Worm (Caenorhabditis elegans) whole organism, L3 larva: ENCODE measurements around the gene phf-30.

Experiments used
- R02D3.7 ChIP-seq: fragments of 150-350 bp; optimal IDR thresholded peaks from 2 replicates; lab custom pipeline; 2014; ENCODE audit warnings: missing biosample characterization, missing genetic modification characterization
- ZK546.5 ChIP-seq: sonication (generic microtip); optimal IDR thresholded peaks from 2 replicates; lab custom pipeline; 2017; ENCODE audit warnings: missing biosample characterization, missing genetic modification characterization
- ama-1 ChIP-seq: fragments of 150-350 bp; optimal IDR thresholded peaks from 2 replicates; lab custom pipeline; 2018
- ceh-16 ChIP-seq: sonication (generic microtip); optimal IDR thresholded peaks from 2 replicates; lab custom pipeline; 2017; ENCODE audit warnings: missing biosample characterization, missing genetic modification characterization
- ceh-28 ChIP-seq: fragments of 150-350 bp; optimal IDR thresholded peaks from 2 replicates; lab custom pipeline; 2014; ENCODE audit warnings: missing biosample characterization, missing genetic modification reagents, missing genetic modification characterization
- ceh-82 ChIP-seq: fragments of 150-350 bp; optimal IDR thresholded peaks from 2 replicates; lab custom pipeline; 2014; ENCODE audit warnings: missing biosample characterization, missing genetic modification characterization
- ceh-9 ChIP-seq: sonication (generic microtip); optimal IDR thresholded peaks from 2 replicates; lab custom pipeline; 2018; ENCODE audit warnings: missing biosample characterization, missing genetic modification characterization
- egl-27 ChIP-seq: sonication (generic microtip); optimal IDR thresholded peaks from 4 replicates; lab custom pipeline; 2017; ENCODE audit warnings: missing biosample characterization, missing genetic modification reagents, missing genetic modification characterization
- egl-5 ChIP-seq: fragments of 150-350 bp; optimal IDR thresholded peaks from 2 replicates; lab custom pipeline; 2017; ENCODE audit warnings: missing biosample characterization, missing genetic modification reagents, missing genetic modification characterization, inconsistent platforms
- elt-1 ChIP-seq: fragments of 150-350 bp; optimal IDR thresholded peaks from 2 replicates; lab custom pipeline; 2014; ENCODE audit warnings: missing biosample characterization, missing genetic modification characterization
- elt-2 ChIP-seq: sonication (generic microtip); optimal IDR thresholded peaks from 2 replicates; lab custom pipeline; 2016; ENCODE audit warnings: missing genetic modification reagents, mild to moderate bottlenecking, missing genetic modification characterization, missing compliant biosample characterization
- elt-3 ChIP-seq, 3 experiments: fragments of 150-350 bp in 1 of 3; sonication (generic microtip) in 2 of 3; optimal IDR thresholded peaks; 2 replicates in 2 of 3; 4 replicates in 1 of 3; lab custom pipeline; 2014 to 2017; ENCODE audit warnings: missing biosample characterization in 3 of 3, missing genetic modification characterization in 3 of 3
- eor-1 ChIP-seq, 2 experiments: fragments of 150-350 bp; optimal IDR thresholded peaks; 2 replicates each; lab custom pipeline; 2014 to 2018; ENCODE audit warnings: missing biosample characterization in 2 of 2, missing genetic modification characterization in 2 of 2
- fkh-10 ChIP-seq: sonication (generic microtip); optimal IDR thresholded peaks from 2 replicates; lab custom pipeline; 2017; ENCODE audit warnings: missing biosample characterization, missing genetic modification reagents, missing genetic modification characterization
- fos-1 ChIP-seq: fragments of 150-350 bp; optimal IDR thresholded peaks from 2 replicates; lab custom pipeline; 2014; ENCODE audit warnings: missing biosample characterization, missing genetic modification characterization
- hmg-11 ChIP-seq: sonication (generic microtip); optimal IDR thresholded peaks from 2 replicates; lab custom pipeline; 2016; ENCODE audit warnings: missing genetic modification characterization, missing compliant biosample characterization
- jun-1 ChIP-seq: fragments of 150-350 bp; optimal IDR thresholded peaks from 2 replicates; lab custom pipeline; 2014; ENCODE audit warnings: missing biosample characterization, missing genetic modification reagents, missing genetic modification characterization
- lin-15B ChIP-seq: fragments of 150-350 bp; optimal IDR thresholded peaks from 2 replicates; lab custom pipeline; 2014; ENCODE audit warnings: missing biosample characterization, missing genetic modification characterization
- lin-39 ChIP-seq: fragments of 150-350 bp; optimal IDR thresholded peaks from 2 replicates; lab custom pipeline; 2018; ENCODE audit warnings: missing biosample characterization, missing genetic modification reagents, missing genetic modification characterization
- lsy-12 ChIP-seq: sonication (generic microtip); optimal IDR thresholded peaks from 2 replicates; lab custom pipeline; 2016; ENCODE audit warnings: mild to moderate bottlenecking, missing genetic modification characterization, missing compliant biosample characterization
- mdl-1 ChIP-seq: fragments of 150-350 bp; optimal IDR thresholded peaks from 2 replicates; lab custom pipeline; 2014; ENCODE audit warnings: missing biosample characterization, missing genetic modification characterization
- mml-1 ChIP-seq: fragments of 150-350 bp; sonication (generic microtip); optimal IDR thresholded peaks from 3 replicates; lab custom pipeline; 2014; ENCODE audit warnings: missing biosample characterization, missing genetic modification characterization
- nfya-1 ChIP-seq: sonication (generic microtip); optimal IDR thresholded peaks from 2 replicates; lab custom pipeline; 2017; ENCODE audit warnings: missing genetic modification characterization, mild to moderate bottlenecking, missing compliant biosample characterization, antibody characterized with exemption, moderate library complexity; ENCODE audit not compliant: insufficient read depth
- nhr-11 ChIP-seq: fragments of 150-350 bp; optimal IDR thresholded peaks from 2 replicates; lab custom pipeline; 2014; ENCODE audit warnings: missing biosample characterization, missing genetic modification characterization
- nhr-12 ChIP-seq: fragments of 150-350 bp; optimal IDR thresholded peaks from 2 replicates; lab custom pipeline; 2014; ENCODE audit warnings: missing biosample characterization, missing genetic modification characterization
- nhr-23 ChIP-seq: fragments of 150-350 bp; optimal IDR thresholded peaks from 2 replicates; lab custom pipeline; 2014; ENCODE audit warnings: missing biosample characterization, missing genetic modification reagents, missing genetic modification characterization
- nhr-237 ChIP-seq: fragments of 150-350 bp; optimal IDR thresholded peaks from 2 replicates; lab custom pipeline; 2014; ENCODE audit warnings: missing biosample characterization, missing genetic modification characterization
- nhr-25 ChIP-seq: sonication (generic microtip); optimal IDR thresholded peaks from 2 replicates; lab custom pipeline; 2017; ENCODE audit warnings: missing biosample characterization, missing genetic modification characterization
- nhr-28 ChIP-seq: fragments of 150-350 bp; optimal IDR thresholded peaks from 2 replicates; lab custom pipeline; 2014; ENCODE audit warnings: missing biosample characterization, missing genetic modification characterization
- nhr-43 ChIP-seq: sonication (generic microtip); optimal IDR thresholded peaks from 2 replicates; lab custom pipeline; 2016; ENCODE audit warnings: mild to moderate bottlenecking, missing genetic modification characterization, missing compliant biosample characterization; ENCODE audit not compliant: poor library complexity, severe bottlenecking
- nhr-67 ChIP-seq: fragments of 150-350 bp; optimal IDR thresholded peaks from 2 replicates; lab custom pipeline; 2014; ENCODE audit warnings: missing biosample characterization, missing genetic modification characterization
- nhr-76 ChIP-seq: fragments of 150-350 bp; sonication (generic microtip); optimal IDR thresholded peaks from 5 replicates; lab custom pipeline; 2014; ENCODE audit warnings: missing biosample characterization, missing genetic modification characterization
- nhr-77 ChIP-seq: fragments of 150-350 bp; optimal IDR thresholded peaks from 2 replicates; lab custom pipeline; 2014; ENCODE audit warnings: missing biosample characterization, missing genetic modification characterization
- pha-4 ChIP-seq: fragments of 150-350 bp; optimal IDR thresholded peaks from 2 replicates; lab custom pipeline; 2014; ENCODE audit warnings: missing biosample characterization, missing genetic modification reagents, missing genetic modification characterization
- pqm-1 ChIP-seq: fragments of 150-350 bp; optimal IDR thresholded peaks from 2 replicates; lab custom pipeline; 2017; ENCODE audit warnings: missing biosample characterization, missing genetic modification characterization, inconsistent platforms
- sea-2 ChIP-seq: fragments of 150-350 bp; sonication (generic microtip); optimal IDR thresholded peaks from 4 replicates; lab custom pipeline; 2014; ENCODE audit warnings: missing biosample characterization, missing genetic modification reagents, missing genetic modification characterization
- skn-1 ChIP-seq: fragments of 150-350 bp; optimal IDR thresholded peaks from 2 replicates; lab custom pipeline; 2014; ENCODE audit warnings: missing biosample characterization, missing genetic modification characterization
- snpc-4 ChIP-seq: fragments of 150-350 bp; optimal IDR thresholded peaks from 2 replicates; lab custom pipeline; 2014; ENCODE audit warnings: missing biosample characterization, missing genetic modification characterization
- tbx-2 ChIP-seq: sonication (generic microtip); optimal IDR thresholded peaks from 2 replicates; lab custom pipeline; 2016; ENCODE audit warnings: mild to moderate bottlenecking, missing genetic modification characterization, missing compliant biosample characterization
- unc-39 ChIP-seq: sonication (generic microtip); optimal IDR thresholded peaks from 4 replicates; lab custom pipeline; 2017; ENCODE audit warnings: missing biosample characterization, missing genetic modification characterization
- unc-62 ChIP-seq: fragments of 150-350 bp; sonication (generic microtip); optimal IDR thresholded peaks from 4 replicates; lab custom pipeline; 2014; ENCODE audit warnings: missing biosample characterization, missing genetic modification reagents, missing genetic modification characterization
- zag-1 ChIP-seq: fragments of 150-350 bp; optimal IDR thresholded peaks from 2 replicates; lab custom pipeline; 2014; ENCODE audit warnings: missing biosample characterization, missing genetic modification characterization
- ztf-11 ChIP-seq: fragments of 150-350 bp; optimal IDR thresholded peaks from 2 replicates; lab custom pipeline; 2014; ENCODE audit warnings: missing biosample characterization, missing genetic modification characterization
- ztf-4 ChIP-seq: fragments of 150-350 bp; optimal IDR thresholded peaks from 2 replicates; lab custom pipeline; 2014; ENCODE audit warnings: missing biosample characterization, missing genetic modification characterization

phf-30 gene

ce11 chrV:8460800-8461199 lies 8.0 kb upstream of the phf-30 start:
- TF ChIP-seq nfya-1, result peak; percentile 5
- peak; percentile 0 for TF ChIP-seq snpc-4 (tag; lab: Kevin White, UChicago)
- peak; percentile 65 for TF ChIP-seq nhr-23 (tag; lab: Kevin White, UChicago)
- peak; percentile 25 for TF ChIP-seq pha-4 (tag; lab: Kevin White, UChicago)
- TF ChIP-seq egl-5 (tag; lab: Kevin White, UChicago), result peak; percentile 91
- TF ChIP-seq nhr-25 (tag; lab: Kevin White, UChicago), result peak; percentile 40
- no peak for TF ChIP-seq R02D3.7 (tag; lab: Kevin White, UChicago)
- no peak for TF ChIP-seq fos-1

DNA sequence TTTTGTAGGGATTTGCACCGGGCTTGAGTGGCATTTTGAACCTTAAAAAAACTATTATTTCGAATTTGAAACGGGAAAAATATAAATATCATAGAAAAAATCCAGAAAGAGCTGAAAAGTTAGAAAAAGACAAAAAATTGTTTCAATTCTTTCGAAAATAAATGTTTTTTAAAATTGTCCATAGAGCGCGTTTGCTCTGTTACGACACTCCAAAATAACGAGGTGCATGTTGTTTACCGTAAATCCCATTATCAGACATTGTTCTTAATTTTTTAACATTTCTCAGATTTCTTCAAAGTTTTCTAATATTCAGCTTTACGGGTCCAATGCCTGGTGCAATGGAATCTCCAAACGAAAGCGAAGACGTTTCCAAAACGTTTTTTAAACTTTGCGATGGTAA lies 6.8 kb upstream of the phf-30 start, which contains the start of the genes dnj-22 and natc-1:
Gene dnj-22 (minus strand): TSS at position 47 of the 400 bp plus-strand sequence.
Gene natc-1 (plus strand): TSS at position 286 of the 400 bp plus-strand sequence.
- TF ChIP-seq nhr-43 (tag; lab: Kevin White, UChicago) (peak; percentile 3), ceh-16 (tag; lab: Kevin White, UChicago) (no peak), nfya-1 (peak; percentile 82), unc-62 (GFP tag; lab: Kevin White, UChicago) (no peak), R02D3.7 (tag; lab: Kevin White, UChicago) (peak; percentile 92), ztf-11 (no peak), skn-1 (tag; lab: Kevin White, UChicago) (no peak), hmg-11 (tag; lab: Kevin White, UChicago) (peak; percentile 19), pha-4 (tag; lab: Kevin White, UChicago) (peak; percentile 97), fos-1 (no peak), elt-3 (tag; optimal IDR thresholded peaks at IDR 0.05; lab: Kevin White, UChicago) (no peak), ceh-28 (tag; lab: Kevin White, UChicago) (peak; percentile 15), zag-1 (tag; lab: Kevin White, UChicago) (no peak), fkh-10 (GFP tag; lab: Kevin White, UChicago) (peak; percentile 54), jun-1 (tag; lab: Kevin White, UChicago) (no peak), lin-15B (tag; lab: Kevin White, UChicago) (peak; percentile 91), snpc-4 (tag; lab: Kevin White, UChicago) (peak; percentile 92), tbx-2 (tag; lab: Kevin White, UChicago) (no peak), lsy-12 (tag; lab: Kevin White, UChicago) (no peak), nhr-25 (tag; lab: Kevin White, UChicago) (peak; percentile 62), unc-39 (no peak), nhr-77 (tag; lab: Kevin White, UChicago) (no peak), sea-2 (GFP tag; lab: Kevin White, UChicago) (no peak), nhr-67 (tag; lab: Kevin White, UChicago) (no peak), ZK546.5 (tag; lab: Kevin White, UChicago) (no peak), nhr-12 (tag; lab: Kevin White, UChicago) (no peak), nhr-11 (tag; lab: Kevin White, UChicago) (no peak), egl-5 (tag; lab: Kevin White, UChicago) (peak; percentile 74), eor-1 (tag; optimal IDR thresholded peaks at IDR 0.05; lab: Kevin White, UChicago) (no peak), elt-1 (tag; lab: Kevin White, UChicago) (no peak), mdl-1 (no peak), elt-2 (tag; lab: Kevin White, UChicago) (peak; percentile 12), ceh-82 (tag; lab: Kevin White, UChicago) (peak; percentile 45), nhr-237 (tag; lab: Kevin White, UChicago) (no peak), nhr-23 (tag; lab: Kevin White, UChicago) (peak; percentile 95), ceh-9 (tag; lab: Kevin White, UChicago) (no peak), lin-39 (tag; lab: Kevin White, UChicago) (peak; percentile 73), nhr-28 (tag; lab: Kevin White, UChicago) (no peak), pqm-1 (tag; lab: Kevin White, UChicago) (peak; percentile 53), egl-27 (tag; lab: Kevin White, UChicago) (no peak), mml-1 (tag; lab: Kevin White, UChicago) (no peak), ztf-4 (tag; lab: Kevin White, UChicago) (no peak), ama-1 (no peak), nhr-76 (tag; lab: Kevin White, UChicago) (no peak)
